Worm (Caenorhabditis elegans): Measurements from ENCODE around the gene him-5.

him-5 gene

DNA sequence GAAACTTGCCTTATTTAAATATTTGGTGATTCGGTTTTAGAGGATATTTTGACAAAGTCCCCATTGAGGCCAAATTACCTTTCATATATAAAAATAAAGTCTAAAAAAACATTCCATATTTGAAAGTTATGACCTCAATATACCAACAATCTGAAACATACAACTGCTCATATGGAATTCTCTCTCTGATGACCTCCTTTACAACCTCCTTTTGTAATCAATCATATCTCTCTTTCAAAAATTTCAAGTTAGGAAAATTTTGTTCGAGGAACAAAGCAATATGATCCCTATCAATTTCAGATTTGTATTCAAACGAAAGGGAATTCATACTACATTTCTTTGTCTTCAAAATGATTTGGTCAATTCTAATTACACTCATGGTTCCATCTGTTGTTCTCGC, 10.7 kb upstream of the him-5 start, which contains the start of gene D1086.6:
TSS of gene D1086.6 (plus strand) at position 301 of the 400 bp plus-strand sequence.
- TF ChIP-seq unc-39 (tag; optimal IDR thresholded peaks at IDR 0.05) (no peak), nhr-25 (tag; optimal IDR thresholded peaks at IDR 0.05) (no peak), ceh-16 (tag; optimal IDR thresholded peaks at IDR 0.05) (no peak), egl-27 (tag; optimal IDR thresholded peaks at IDR 0.05) (no peak), nhr-23 (tag; optimal IDR thresholded peaks at IDR 0.05) (no peak), ceh-9 (tag; optimal IDR thresholded peaks at IDR 0.05) (no peak), eor-1 (tag; optimal IDR thresholded peaks at IDR 0.05) (no peak), sea-2 (GFP tag; optimal IDR thresholded peaks at IDR 0.05) (no peak), nhr-11 (tag; optimal IDR thresholded peaks at IDR 0.05) (no peak), nhr-77 (tag; optimal IDR thresholded peaks at IDR 0.05) (no peak)

ce11 chrV:14082453-14082852, 7.8 kb upstream of the him-5 start, which contains the start of gene D1086.10:
Gene D1086.10 (plus strand): TSS chrV:14082753.
- TF ChIP-seq nhr-12 (tag; optimal IDR thresholded peaks at IDR 0.05) (no peak), elt-3 (tag; optimal IDR thresholded peaks at IDR 0.05) (no peak), pqm-1 (tag; optimal IDR thresholded peaks at IDR 0.05) (no peak), nhr-25 (tag; optimal IDR thresholded peaks at IDR 0.05) (no peak), egl-27 (tag; optimal IDR thresholded peaks at IDR 0.05) (no peak), nhr-23 (tag; optimal IDR thresholded peaks at IDR 0.05) (no peak), fkh-10 (GFP tag; optimal IDR thresholded peaks at IDR 0.05) (no peak), ama-1 (optimal IDR thresholded peaks at IDR 0.05) (no peak), mml-1 (tag; optimal IDR thresholded peaks at IDR 0.05) (no peak), skn-1 (tag; optimal IDR thresholded peaks at IDR 0.05) (no peak), elt-1 (tag; optimal IDR thresholded peaks at IDR 0.05) (no peak), nhr-43 (tag; optimal IDR thresholded peaks at IDR 0.05; ENCODE audit: poor library complexity, severe bottlenecking) (no peak), elt-2 (tag; optimal IDR thresholded peaks at IDR 0.05) (no peak), lin-15B (tag; optimal IDR thresholded peaks at IDR 0.05) (no peak), fkh-2 (tag; optimal IDR thresholded peaks at IDR 0.05) (no peak)

ce11 chrV:14083970-14084369, 6.3 kb upstream of the him-5 start, which contains the start of gene D1086.7:
Gene D1086.7 (plus strand): TSS chrV:14084270.
- TF ChIP-seq nhr-237 (tag; optimal IDR thresholded peaks at IDR 0.05) (no peak), nhr-76 (tag; optimal IDR thresholded peaks at IDR 0.05) (no peak), fos-1 (tag; optimal IDR thresholded peaks at IDR 0.05) (no peak), snpc-4 (tag; optimal IDR thresholded peaks at IDR 0.05) (no peak), eor-1 (tag; optimal IDR thresholded peaks at IDR 0.05) (no peak), R02D3.7 (tag; optimal IDR thresholded peaks at IDR 0.05) (no peak)

DNA sequence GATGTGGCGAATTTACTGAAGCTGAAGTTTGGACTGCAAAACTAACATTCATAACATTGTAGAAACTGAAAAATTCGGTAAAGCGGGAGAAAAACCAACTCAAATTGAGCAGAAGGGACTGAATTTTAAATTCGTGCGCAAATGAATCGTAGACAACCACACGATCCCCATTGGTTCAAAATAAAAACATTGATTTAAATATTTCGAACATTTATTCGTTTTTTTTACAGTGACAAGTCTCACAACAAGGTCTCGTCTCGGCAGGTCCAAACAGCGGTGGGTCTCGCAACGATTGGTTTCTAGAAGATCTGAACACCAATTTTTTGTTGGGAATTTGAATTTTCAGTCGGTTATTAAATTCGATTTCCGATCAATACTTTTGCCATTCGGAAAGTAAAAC, 4.6 kb upstream of the him-5 start, which contains the start of gene D1086.18:
TSS of gene D1086.18 (plus strand) at position 301 of the 400 bp plus-strand sequence.
- TF ChIP-seq ama-1 (optimal IDR thresholded peaks at IDR 0.05) (no peak), mml-1 (tag; optimal IDR thresholded peaks at IDR 0.05) (no peak), ztf-4 (tag; optimal IDR thresholded peaks at IDR 0.05) (no peak), ceh-9 (tag; optimal IDR thresholded peaks at IDR 0.05) (no peak), aly-2 (tag; optimal IDR thresholded peaks at IDR 0.05) (no peak), ZK546.5 (tag; optimal IDR thresholded peaks at IDR 0.05) (no peak), tbx-2 (tag; optimal IDR thresholded peaks at IDR 0.05) (no peak), pqm-1 (tag; optimal IDR thresholded peaks at IDR 0.05) (no peak), eor-1 (tag; optimal IDR thresholded peaks at IDR 0.05) (no peak), lsy-12 (tag; optimal IDR thresholded peaks at IDR 0.05) (no peak), elt-1 (tag; optimal IDR thresholded peaks at IDR 0.05) (no peak), jun-1 (tag; optimal IDR thresholded peaks at IDR 0.05) (no peak), fkh-10 (GFP tag; optimal IDR thresholded peaks at IDR 0.05) (no peak), nhr-237 (tag; optimal IDR thresholded peaks at IDR 0.05) (no peak), nfya-1 (tag; optimal IDR thresholded peaks at IDR 0.05; ENCODE audit: insufficient read depth) (no peak)

DNA sequence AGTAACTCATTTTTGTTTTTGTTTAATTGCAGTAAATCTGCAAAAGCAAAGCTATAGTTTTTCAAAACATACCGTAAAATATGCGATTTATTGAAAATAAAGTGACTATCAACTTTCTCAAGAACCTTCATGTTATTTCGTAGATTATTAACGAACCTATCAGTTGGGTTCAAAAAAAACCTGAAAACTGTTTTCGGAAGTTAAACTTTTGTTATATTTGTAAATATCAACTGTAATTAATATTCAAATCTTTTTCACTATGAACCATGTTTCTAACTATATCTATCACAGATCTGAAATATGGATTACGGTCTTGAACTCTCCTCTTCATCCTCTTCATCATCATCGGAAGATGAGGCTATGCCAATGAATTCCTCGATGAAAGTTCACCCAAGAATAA, 2.2 kb upstream of the him-5 start, which contains the start of gene D1086.19:
TSS of gene D1086.19 (plus strand) at position 301 of the 400 bp plus-strand sequence.
- TF ChIP-seq fos-1 (tag; optimal IDR thresholded peaks at IDR 0.05): no peak
- no peak for TF ChIP-seq fkh-2 (tag; optimal IDR thresholded peaks at IDR 0.05)
